Fruit fly (Drosophila melanogaster) whole organism, embryonic: ENCODE results near the gene mRpL20.

ENCODE experiments used
- Adf1 ChIP-seq: fragments of 200-800 bp; sonication (Bioruptor generic); IDR thresholded peaks from 2 replicates; pipeline ENCODE4 v1.3.6; 2022; ENCODE audit warnings: missing biosample characterization, missing genetic modification characterization
- Awh ChIP-seq: fragments of 200-800 bp; sonication (Bioruptor generic); IDR thresholded peaks from 2 replicates; pipeline ENCODE4, ENCODE4 v1.3.6; 2022; ENCODE audit warnings: missing biosample characterization, missing genetic modification characterization
- CG10321 ChIP-seq: fragments of 200-800 bp; sonication (Bioruptor generic); IDR thresholded peaks from 2 replicates; pipeline ENCODE4 v1.3.6; 2022; ENCODE audit warnings: missing biosample characterization, missing genetic modification characterization
- CG11085 ChIP-seq: fragments of 200-800 bp; sonication (Bioruptor generic); IDR thresholded peaks from 2 replicates; pipeline ENCODE4 v1.3.6; 2022; ENCODE audit warnings: missing biosample characterization, missing genetic modification characterization
- CG12942 ChIP-seq: fragments of 200-800 bp; sonication (Bioruptor generic); optimal IDR thresholded peaks from 3 replicates; lab custom pipeline; 2016; ENCODE audit warnings: missing biosample characterization, missing genetic modification characterization
- CG15269 ChIP-seq: fragments of 200-800 bp; sonication (Bioruptor generic); optimal IDR thresholded peaks from 2 replicates; lab custom pipeline; 2018; ENCODE audit warnings: missing biosample characterization, mild to moderate bottlenecking, missing genetic modification characterization, moderate library complexity
- CG1529 ChIP-seq: fragments of 200-800 bp; sonication (Bioruptor generic); optimal IDR thresholded peaks from 3 replicates; lab custom pipeline; 2018; ENCODE audit warnings: missing biosample characterization, missing genetic modification characterization
- CG15479 ChIP-seq: fragments of 200-800 bp; sonication (Bioruptor generic); optimal IDR thresholded peaks from 3 replicates; lab custom pipeline; 2019; ENCODE audit warnings: missing biosample characterization, mild to moderate bottlenecking, missing genetic modification characterization, moderate library complexity
- CG15601 ChIP-seq: fragments of 200-800 bp; sonication (Bioruptor generic); optimal IDR thresholded peaks from 3 replicates; lab custom pipeline; 2019; ENCODE audit warnings: missing biosample characterization, mild to moderate bottlenecking, missing genetic modification characterization, moderate library complexity
- CG18262 ChIP-seq: fragments of 200-800 bp; optimal IDR thresholded peaks from 3 replicates; lab custom pipeline; 2019; ENCODE audit warnings: missing biosample characterization, mild to moderate bottlenecking, missing genetic modification characterization, moderate library complexity
- CG18476 ChIP-seq: fragments of 200-800 bp; sonication (Bioruptor generic); optimal IDR thresholded peaks from 2 replicates; lab custom pipeline; 2016; ENCODE audit warnings: missing biosample characterization, mild to moderate bottlenecking, missing genetic modification characterization
- CG2889 ChIP-seq: fragments of 200-800 bp; sonication (Bioruptor generic); IDR thresholded peaks from 3 replicates; pipeline ENCODE4 v1.3.6; 2022; ENCODE audit warnings: missing biosample characterization, missing genetic modification characterization
- CG31365 ChIP-seq: fragments of 200-800 bp; sonication (Bioruptor generic); optimal IDR thresholded peaks from 2 replicates; lab custom pipeline; 2018; ENCODE audit warnings: missing biosample characterization, mild to moderate bottlenecking, missing genetic modification characterization
- CG3407 ChIP-seq: fragments of 200-800 bp; sonication (Bioruptor generic); optimal IDR thresholded peaks from 2 replicates; lab custom pipeline; 2018; ENCODE audit warnings: missing biosample characterization, mild to moderate bottlenecking, missing genetic modification characterization
- CG3726 ChIP-seq: fragments of 200-800 bp; sonication (Bioruptor generic); IDR thresholded peaks from 3 replicates; pipeline ENCODE4, ENCODE4 v1.3.6; 2022; ENCODE audit warnings: missing biosample characterization, missing genetic modification characterization
- CG4707 ChIP-seq: fragments of 200-800 bp; sonication (Bioruptor generic); optimal IDR thresholded peaks from 2 replicates; lab custom pipeline; 2018; ENCODE audit warnings: missing biosample characterization, mild to moderate bottlenecking, missing genetic modification characterization, moderate library complexity
- CG5953 ChIP-seq: fragments of 200-800 bp; sonication (Bioruptor generic); IDR thresholded peaks from 2 replicates; pipeline ENCODE4 v1.3.6; 2022; ENCODE audit warnings: missing biosample characterization, missing genetic modification characterization
- CG6689 ChIP-seq: fragments of 200-800 bp; sonication (Bioruptor generic); IDR thresholded peaks from 2 replicates; pipeline ENCODE4 v1.3.6; 2022; ENCODE audit warnings: missing biosample characterization, missing genetic modification characterization
- CG7357 ChIP-seq: fragments of 200-800 bp; sonication (Bioruptor generic); IDR thresholded peaks from 3 replicates; pipeline ENCODE4 v1.3.6; 2022; ENCODE audit warnings: missing biosample characterization, missing genetic modification characterization
- Dek ChIP-seq: fragments of 200-800 bp; sonication (Bioruptor generic); optimal IDR thresholded peaks from 3 replicates; lab custom pipeline; 2019; ENCODE audit warnings: missing biosample characterization, mild to moderate bottlenecking, missing genetic modification characterization, moderate library complexity
- Ets97D ChIP-seq: fragments of 200-800 bp; sonication (Bioruptor generic); optimal IDR thresholded peaks from 3 replicates; lab custom pipeline; 2016; ENCODE audit warnings: missing biosample characterization, missing genetic modification characterization
- Gug ChIP-seq: fragments of 200-800 bp; sonication (Bioruptor generic); IDR thresholded peaks from 4 replicates; pipeline ENCODE4 v1.3.6; 2022; ENCODE audit warnings: missing biosample characterization, missing genetic modification characterization
- HHEX ChIP-seq: fragments of 200-800 bp; sonication (Bioruptor generic); optimal IDR thresholded peaks from 3 replicates; lab custom pipeline; 2017; ENCODE audit warnings: missing biosample characterization, mild to moderate bottlenecking, missing genetic modification characterization, missing genetic modification reagents
- HLHmδ ChIP-seq: fragments of 200-800 bp; sonication (Bioruptor generic); optimal IDR thresholded peaks from 2 replicates; lab custom pipeline; 2018; ENCODE audit warnings: missing biosample characterization, mild to moderate bottlenecking, missing genetic modification characterization, moderate library complexity
- Hsf ChIP-seq: fragments of 200-800 bp; sonication (Bioruptor generic); optimal IDR thresholded peaks from 3 replicates; lab custom pipeline; 2016; ENCODE audit warnings: missing biosample characterization, missing genetic modification characterization
- NFAT ChIP-seq: fragments of 200-800 bp; sonication (Bioruptor generic); IDR thresholded peaks from 2 replicates; pipeline ENCODE4 v1.3.6; 2022; ENCODE audit warnings: missing biosample characterization, missing genetic modification characterization
- Nf-YB ChIP-seq: fragments of 200-800 bp; sonication (Bioruptor generic); optimal IDR thresholded peaks from 3 replicates; lab custom pipeline; 2019; ENCODE audit warnings: missing biosample characterization, mild to moderate bottlenecking, missing genetic modification characterization, moderate library complexity
- Opbp ChIP-seq: fragments of 200-800 bp; sonication (Bioruptor generic); IDR thresholded peaks from 3 replicates; pipeline ENCODE4 v1.3.6; 2022; ENCODE audit warnings: missing biosample characterization, missing genetic modification characterization; ENCODE audit not compliant: partially characterized antibody
- Pdp1 ChIP-seq, 2 experiments: fragments of 200-800 bp; sonication (Bioruptor generic); optimal IDR thresholded peaks; 3 replicates each; lab custom pipeline; 2016; ENCODE audit warnings: missing biosample characterization in 2 of 2, missing genetic modification characterization in 2 of 2, mild to moderate bottlenecking in 1 of 2, moderate library complexity in 1 of 2
- Rfx ChIP-seq: fragments of 200-800 bp; sonication (Bioruptor generic); IDR thresholded peaks from 2 replicates; pipeline ENCODE4 v1.3.6; 2022; ENCODE audit warnings: missing biosample characterization, missing genetic modification characterization
- Tbp ChIP-seq: fragments of >200 bp; optimal IDR thresholded peaks from 2 replicates; lab custom pipeline; 2018; ENCODE audit warnings: missing biosample characterization, missing genetic modification characterization
- Usf ChIP-seq: fragments of 200-800 bp; sonication (Bioruptor generic); optimal IDR thresholded peaks from 2 replicates; lab custom pipeline; 2017; ENCODE audit warnings: missing genotype, missing biosample characterization, missing genetic modification characterization
- al ChIP-seq: fragments of 200-800 bp; sonication (Bioruptor generic); IDR thresholded peaks from 2 replicates; pipeline ENCODE4 v1.3.6; 2022; ENCODE audit warnings: missing biosample characterization, missing genetic modification characterization
- chn ChIP-seq: fragments of 200-800 bp; sonication (Bioruptor generic); optimal IDR thresholded peaks from 2 replicates; lab custom pipeline; 2016; ENCODE audit warnings: missing biosample characterization, missing genetic modification characterization
- dmrt11E ChIP-seq: fragments of 200-800 bp; sonication (Bioruptor generic); optimal IDR thresholded peaks from 3 replicates; lab custom pipeline; 2018; ENCODE audit warnings: missing biosample characterization, mild to moderate bottlenecking, missing genetic modification characterization, moderate library complexity
- en ChIP-seq: fragments of 200-800 bp; sonication (Bioruptor generic); optimal IDR thresholded peaks from 2 replicates; lab custom pipeline; 2016; ENCODE audit warnings: missing biosample characterization, missing genetic modification characterization
- lov ChIP-seq, 2 experiments: fragments of 200-800 bp in 1 of 2; fragments of >200 bp in 1 of 2; sonication (Bioruptor generic) in 1 of 2; IDR thresholded peaks in 1 of 2; optimal IDR thresholded peaks in 1 of 2; 2 replicates in 1 of 2; 3 replicates in 1 of 2; pipeline versions ENCODE4 v1.3.6 to Lab custom; 2017 to 2022; ENCODE audit warnings: missing biosample characterization in 1 of 2, missing genetic modification characterization in 1 of 2
- nerfin-2 ChIP-seq: fragments of 200-800 bp; sonication (Bioruptor generic); IDR thresholded peaks from 2 replicates; pipeline ENCODE4 v1.3.6; 2022; ENCODE audit warnings: missing biosample characterization, missing genetic modification characterization; ENCODE audit not compliant: partially characterized antibody
- nom ChIP-seq: fragments of 200-800 bp; sonication (Bioruptor generic); optimal IDR thresholded peaks from 2 replicates; lab custom pipeline; 2017; ENCODE audit warnings: missing biosample characterization, missing genetic modification characterization, mild to moderate bottlenecking, moderate library complexity, missing genetic modification reagents
- otp ChIP-seq: fragments of 200-800 bp; sonication (Bioruptor generic); IDR thresholded peaks from 3 replicates; pipeline ENCODE4, ENCODE4 v1.3.6; 2022; ENCODE audit warnings: missing biosample characterization, missing genetic modification characterization
- p53 ChIP-seq: fragments of 200-800 bp; sonication (Bioruptor generic); optimal IDR thresholded peaks from 2 replicates; lab custom pipeline; 2016; ENCODE audit warnings: missing biosample characterization, missing genetic modification characterization
- pros ChIP-seq: fragments of 200-800 bp; sonication (Bioruptor generic); optimal IDR thresholded peaks from 3 replicates; lab custom pipeline; 2019; ENCODE audit warnings: missing biosample characterization, mild to moderate bottlenecking, missing genetic modification characterization, moderate library complexity
- row ChIP-seq: fragments of 200-800 bp; sonication (Bioruptor generic); IDR thresholded peaks from 3 replicates; pipeline ENCODE4 v1.3.6; 2022; ENCODE audit warnings: missing biosample characterization, missing genetic modification characterization
- seq ChIP-seq: fragments of 200-800 bp; sonication (Bioruptor generic); IDR thresholded peaks from 2 replicates; pipeline ENCODE4 v1.3.6; 2022; ENCODE audit warnings: missing biosample characterization, missing genetic modification characterization
- sr ChIP-seq: fragments of 200-800 bp; sonication (Bioruptor generic); IDR thresholded peaks from 3 replicates; pipeline ENCODE4 v1.3.6; 2022; ENCODE audit warnings: missing biosample characterization, missing genetic modification characterization
- trh ChIP-seq: fragments of 200-800 bp; sonication (Bioruptor generic); optimal IDR thresholded peaks from 2 replicates; lab custom pipeline; 2016; ENCODE audit warnings: missing biosample characterization, missing genetic modification characterization
- wor ChIP-seq: fragments of 200-800 bp; sonication (Bioruptor generic); IDR thresholded peaks from 2 replicates; pipeline ENCODE4 v1.3.6; 2022; ENCODE audit warnings: missing biosample characterization, missing genetic modification characterization
- zen ChIP-seq: fragments of 200-800 bp; sonication (Bioruptor generic); optimal IDR thresholded peaks from 3 replicates; lab custom pipeline; 2018; ENCODE audit warnings: missing biosample characterization, mild to moderate bottlenecking, missing genetic modification characterization, moderate library complexity
- zfh1 ChIP-seq: fragments of 200-800 bp; sonication (Bioruptor generic); IDR thresholded peaks from 3 replicates; pipeline ENCODE4 v1.3.6; 2022; ENCODE audit warnings: missing biosample characterization, missing genetic modification characterization

mRpL20 gene

DNA sequence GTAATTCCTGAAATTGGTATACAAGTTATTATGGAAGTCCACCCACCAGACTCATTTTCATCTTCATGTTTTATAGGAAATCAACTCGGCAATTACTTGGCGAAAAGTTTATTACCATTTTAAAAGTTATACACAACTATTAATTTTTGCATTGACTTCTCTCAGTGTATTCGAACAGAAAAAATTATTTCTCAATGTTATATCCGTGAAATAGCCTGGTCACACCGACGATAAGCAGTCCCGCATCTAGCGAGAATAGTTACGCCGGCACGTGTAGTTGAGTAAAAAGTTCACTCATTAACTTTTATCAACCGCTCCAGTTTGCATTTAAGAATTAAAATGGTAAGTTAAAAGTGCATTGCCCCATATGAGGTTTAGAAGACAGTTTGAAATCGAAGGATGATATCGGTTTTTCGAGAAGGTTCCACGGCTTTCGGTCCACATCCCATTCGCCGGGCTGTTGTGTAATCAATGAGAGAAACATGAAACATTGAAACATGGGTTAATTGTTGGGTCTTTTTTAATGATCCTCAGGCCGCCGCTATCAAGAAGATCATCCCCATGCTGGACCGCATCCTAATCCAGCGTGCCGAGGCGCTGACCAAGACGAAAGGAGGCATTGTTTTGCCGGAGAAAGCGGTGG, 1.7 kb downstream of the mRpL20 start, which contains the start of gene CG11267 (continued):
- TF ChIP-seq HHEX (GFP tag; lab: Kevin White, UChicago): peak; percentile 87
- TF ChIP-seq CG18262 (tag; lab: Kevin White, UChicago): peak; percentile 79
- peak; percentile 63 for TF ChIP-seq CG15601 (tag; lab: Kevin White, UChicago)
- TF ChIP-seq CG5953 (GFP tag; lab: Robert Waterston, UW): peak; percentile 92
- TF ChIP-seq nerfin-2 (GFP tag; lab: Robert Waterston, UW): no peak
- TF ChIP-seq seq (GFP tag; lab: Robert Waterston, UW): peak; percentile 82
- no peak for TF ChIP-seq lov (optimal IDR thresholded peaks at IDR 0.05; lab: Kevin White, UChicago)
- TF ChIP-seq lov (GFP tag; IDR thresholded peaks at IDR 0.05; lab: Robert Waterston, UW): peak; percentile 83; the same call in 2 of the 3 replicates
- peak; percentile 82 for TF ChIP-seq zen (tag; lab: Kevin White, UChicago)
- peak; percentile 66 for TF ChIP-seq sr (GFP tag; lab: Robert Waterston, UW)
- peak; percentile 62 for TF ChIP-seq trh (GFP tag; lab: Kevin White, UChicago)
- peak; percentile 60 for TF ChIP-seq CG1529 (GFP tag; lab: Kevin White, UChicago)
- peak; percentile 81 for TF ChIP-seq CG11085 (GFP tag; lab: Robert Waterston, UW)
- TF ChIP-seq CG3726 (GFP tag; lab: Robert Waterston, UW): peak; percentile 86
- 0 out of 3 replicates have a peak, but pooled peaks have one; percentile 35 for TF ChIP-seq Opbp (GFP tag; lab: Robert Waterston, UW)
- TF ChIP-seq nom (GFP tag; lab: Kevin White, UChicago): peak; percentile 60
- TF ChIP-seq Awh: peak; percentile 87
- no peak for TF ChIP-seq CG4707 (GFP tag; lab: Kevin White, UChicago)
- peak; percentile 51; the same call in 1 of the 2 replicates for TF ChIP-seq wor
- TF ChIP-seq Rfx: peak; percentile 95
- peak; percentile 62 for TF ChIP-seq dmrt11E (tag; lab: Kevin White, UChicago)
- peak; percentile 94 for TF ChIP-seq otp (GFP tag; lab: Robert Waterston, UW)
- peak; percentile 73 for TF ChIP-seq chn (GFP tag; lab: Kevin White, UChicago)
- peak; percentile 43 for TF ChIP-seq CG3407 (GFP tag; lab: Kevin White, UChicago)
- TF ChIP-seq CG7357: peak; percentile 60
- TF ChIP-seq Pdp1 (GFP tag; optimal IDR thresholded peaks at IDR 0.05; lab: Kevin White, UChicago): peak; percentile 77 to 99
- TF ChIP-seq Gug (GFP tag; lab: Robert Waterston, UW): peak; percentile 71; the same call in 3 of the 4 replicates
- no peak for TF ChIP-seq Adf1
- TF ChIP-seq Nf-YB (GFP tag; lab: Kevin White, UChicago): peak; percentile 52
- peak; percentile 78 for TF ChIP-seq row
- TF ChIP-seq Usf (GFP tag; lab: Kevin White, UChicago): peak; percentile 48
- peak; percentile 72 for TF ChIP-seq CG12942 (GFP tag; lab: Kevin White, UChicago)
- TF ChIP-seq Tbp (GFP tag; lab: Kevin White, UChicago): no peak
- TF ChIP-seq NFAT (GFP tag; lab: Robert Waterston, UW): peak; percentile 94
- no peak for TF ChIP-seq pros (GFP tag; lab: Kevin White, UChicago)
- peak; percentile 92 for TF ChIP-seq zfh1 (GFP tag; lab: Robert Waterston, UW)
- TF ChIP-seq CG10321: peak; percentile 70
- TF ChIP-seq CG2889: peak; percentile 69; the same call in 2 of the 3 replicates
- TF ChIP-seq p53 (GFP tag; lab: Kevin White, UChicago): peak; percentile 47
- TF ChIP-seq CG6689 (GFP tag; lab: Robert Waterston, UW): peak; percentile 91
- no peak for TF ChIP-seq HLHmδ (GFP tag; lab: Kevin White, UChicago)
- peak; percentile 82 for TF ChIP-seq CG15269 (tag; lab: Kevin White, UChicago)
- TF ChIP-seq Ets97D (GFP tag; lab: Kevin White, UChicago): peak; percentile 70
- TF ChIP-seq CG31365 (tag; lab: Kevin White, UChicago): peak; percentile 69
- TF ChIP-seq Hsf (GFP tag; lab: Kevin White, UChicago): peak; percentile 82
- TF ChIP-seq al (GFP tag; lab: Robert Waterston, UW): peak; percentile 90
- peak; percentile 68 for TF ChIP-seq en (GFP tag; lab: Kevin White, UChicago)
- TF ChIP-seq CG15479 (GFP tag; lab: Kevin White, UChicago): no peak
- peak; percentile 72 for TF ChIP-seq CG18476 (GFP tag; lab: Kevin White, UChicago)
- peak; percentile 85 for TF ChIP-seq Dek (tag; lab: Kevin White, UChicago)
